Worm (Caenorhabditis elegans) whole organism, late embryonic: ENCODE measurements around the gene Y49F6C.7.

Experiments
- ama-1 ChIP-seq: fragments of 150-350 bp; optimal IDR thresholded peaks from 2 replicates; lab custom pipeline; 2014
- ceh-19 ChIP-seq: fragments of 200-800 bp; sonication (Bioruptor generic); optimal IDR thresholded peaks from 2 replicates; lab custom pipeline; 2018; ENCODE audit warnings: mild to moderate bottlenecking, missing genetic modification characterization, missing compliant biosample characterization
- dmd-4 ChIP-seq: sonication (generic microtip); optimal IDR thresholded peaks from 2 replicates; lab custom pipeline; 2016; ENCODE audit warnings: borderline replicate concordance, missing genetic modification characterization, missing compliant biosample characterization
- hlh-6 ChIP-seq: sonication (generic microtip); optimal IDR thresholded peaks from 2 replicates; lab custom pipeline; 2016; ENCODE audit warnings: missing genotype, missing genetic modification characterization, missing compliant biosample characterization
- mec-3 ChIP-seq: sonication (generic microtip); optimal IDR thresholded peaks from 2 replicates; lab custom pipeline; 2016; ENCODE audit warnings: borderline replicate concordance, missing genetic modification characterization, missing compliant biosample characterization
- pha-4 ChIP-seq: fragments of 150-350 bp; optimal IDR thresholded peaks from 2 replicates; lab custom pipeline; 2018; ENCODE audit warnings: missing biosample characterization, missing genetic modification reagents, missing genetic modification characterization

DNA sequence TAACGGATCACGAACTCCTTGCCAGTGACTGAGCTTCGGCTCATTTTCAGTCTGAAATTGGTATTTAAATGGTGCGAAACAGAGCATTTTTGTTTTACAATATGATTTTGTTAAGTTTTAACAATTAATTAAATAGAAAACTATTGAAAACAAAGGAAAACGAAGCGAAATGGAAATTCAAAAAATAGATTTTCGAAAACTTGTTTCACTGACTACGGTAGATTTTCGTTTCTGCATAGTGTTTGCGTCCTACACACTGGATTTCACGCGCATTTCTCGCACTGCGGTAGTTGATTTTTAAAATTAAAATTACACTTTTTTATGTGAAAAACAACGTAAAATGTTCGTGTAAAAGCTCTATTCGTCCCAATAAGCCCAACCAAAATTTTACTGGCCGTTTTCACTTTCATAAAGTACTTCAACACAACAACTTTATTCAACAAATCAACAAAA lies 21.6 kb downstream of the Y49F6C.7 start, which contains the start of gene bath-30:
- TF ChIP-seq pha-4: no peak
- TF ChIP-seq hlh-6 (tag; lab: Kevin White, UChicago): no peak
- no peak for TF ChIP-seq mec-3 (tag; lab: Kevin White, UChicago)
- no peak for TF ChIP-seq ceh-19 (GFP tag; lab: Kevin White, UChicago)
- TF ChIP-seq dmd-4 (tag; lab: Kevin White, UChicago): no peak
- TF ChIP-seq ama-1 (lab: Kevin White, UChicago): no peak
